Worm (Caenorhabditis elegans): Measurements from ENCODE around the gene F09E5.7.

Gene F09E5.7

ce11 chrII:5336660-5337494 lies 15.0 kb upstream of the F09E5.7 start:
- TF ChIP-seq ZK546.5 (tag; optimal IDR thresholded peaks at IDR 0.05) = no peak
- peak; percentile 22 for TF ChIP-seq ama-1 (optimal IDR thresholded peaks at IDR 0.05)
- TF ChIP-seq dmd-4 (tag; optimal IDR thresholded peaks at IDR 0.05) = no peak
- peak; percentile 81 for TF ChIP-seq blmp-1 (tag; optimal IDR thresholded peaks at IDR 0.05; ENCODE audit: insufficient read depth)
- TF ChIP-seq nhr-11 (tag; optimal IDR thresholded peaks at IDR 0.05) = no peak
- TF ChIP-seq ceh-82 (tag; optimal IDR thresholded peaks at IDR 0.05) = no peak
- no peak for TF ChIP-seq alr-1 (tag; optimal IDR thresholded peaks at IDR 0.05)
- TF ChIP-seq nhr-12 (tag; optimal IDR thresholded peaks at IDR 0.05) = no peak
- TF ChIP-seq crh-2 (tag; optimal IDR thresholded peaks at IDR 0.05) = peak; percentile 69
- TF ChIP-seq aly-2 (tag; optimal IDR thresholded peaks at IDR 0.05) = no peak
- no peak for TF ChIP-seq elt-3 (tag; optimal IDR thresholded peaks at IDR 0.05)
- no peak for TF ChIP-seq R02D3.7 (tag; optimal IDR thresholded peaks at IDR 0.05)
- peak; percentile 64 for TF ChIP-seq sem-4 (tag; optimal IDR thresholded peaks at IDR 0.05)
- peak; percentile 36 for TF ChIP-seq snpc-4 (tag; optimal IDR thresholded peaks at IDR 0.05)
- TF ChIP-seq nhr-25 (tag; optimal IDR thresholded peaks at IDR 0.05) = peak; percentile 80
- peak; percentile 69 for TF ChIP-seq unc-55 (GFP tag; optimal IDR thresholded peaks at IDR 0.05)
- TF ChIP-seq ztf-4 (tag; optimal IDR thresholded peaks at IDR 0.05) = peak; percentile 81
- peak; percentile 62 for TF ChIP-seq gmeb-1 (tag; optimal IDR thresholded peaks at IDR 0.05)
- peak in 1 of 2 experiments; percentile 42 for TF ChIP-seq mdl-1 (tag; optimal IDR thresholded peaks at IDR 0.05)
- TF ChIP-seq egl-27 (tag; optimal IDR thresholded peaks at IDR 0.05) = peak; percentile 56
- TF ChIP-seq nhr-6 (tag; optimal IDR thresholded peaks at IDR 0.05) = peak; percentile 52
- TF ChIP-seq skn-1 (tag; optimal IDR thresholded peaks at IDR 0.05) = peak; percentile 1
- peak; percentile 23 to 71 for TF ChIP-seq lsy-2 (tag; optimal IDR thresholded peaks at IDR 0.05)
- no peak for TF ChIP-seq ztf-1 (GFP tag; conservative IDR thresholded peaks at IDR 0.05)
- TF ChIP-seq nhr-23 (tag; optimal IDR thresholded peaks at IDR 0.05) = no peak
- peak; percentile 17 for TF ChIP-seq lin-11 (tag; optimal IDR thresholded peaks at IDR 0.05)
- no peak for TF ChIP-seq elt-1 (tag; optimal IDR thresholded peaks at IDR 0.05)
- peak; percentile 10 for TF ChIP-seq lin-13 (GFP tag; optimal IDR thresholded peaks at IDR 0.05)
- no peak for TF ChIP-seq mbf-1 (tag; optimal IDR thresholded peaks at IDR 0.05)
- TF ChIP-seq nhr-21 (tag; optimal IDR thresholded peaks at IDR 0.05) = peak; percentile 66
- TF ChIP-seq lin-39 (tag; optimal IDR thresholded peaks at IDR 0.05) = no peak
- TF ChIP-seq nhr-77 (tag; optimal IDR thresholded peaks at IDR 0.05) = no peak
- TF ChIP-seq unc-39 (tag; optimal IDR thresholded peaks at IDR 0.05) = no peak
- no peak for TF ChIP-seq nhr-10 (tag; optimal IDR thresholded peaks at IDR 0.05)
- peak; percentile 75 for TF ChIP-seq sma-9 (GFP tag; optimal IDR thresholded peaks at IDR 0.05)
- TF ChIP-seq sma-9 (tag; optimal IDR thresholded peaks at IDR 0.05) = no peak
- TF ChIP-seq unc-62 (GFP tag; optimal IDR thresholded peaks at IDR 0.05) = no peak
- no peak for TF ChIP-seq mab-5 (tag; optimal IDR thresholded peaks at IDR 0.05)
- TF ChIP-seq zag-1 (tag; optimal IDR thresholded peaks at IDR 0.05) = no peak
- TF ChIP-seq F13H6.1 (tag; optimal IDR thresholded peaks at IDR 0.05) = peak; percentile 92
- TF ChIP-seq ceh-16 (tag; optimal IDR thresholded peaks at IDR 0.05) = no peak
- peak; percentile 32 for TF ChIP-seq Y55F3AM.14 (GFP tag; optimal IDR thresholded peaks at IDR 0.05)
- no peak for TF ChIP-seq peb-1 (tag; optimal IDR thresholded peaks at IDR 0.05)
- TF ChIP-seq C34F6.9 (tag; optimal IDR thresholded peaks at IDR 0.05) = peak; percentile 72
- no peak for TF ChIP-seq nhr-237 (tag; optimal IDR thresholded peaks at IDR 0.05)
- TF ChIP-seq fos-1 (tag; optimal IDR thresholded peaks at IDR 0.05) = peak; percentile 100
- peak; percentile 23 for TF ChIP-seq ztf-11 (tag; optimal IDR thresholded peaks at IDR 0.05)
- peak; percentile 75 for TF ChIP-seq sma-3 (GFP tag; optimal IDR thresholded peaks at IDR 0.05)
- peak; percentile 87 for TF ChIP-seq nhr-129 (tag; optimal IDR thresholded peaks at IDR 0.05)
